Fruit fly (Drosophila melanogaster): ENCODE results near the gene CG5653.
A peak's percentile ranks its signal among the peaks of the same experiment; 100 is the strongest.

The CG5653 gene

dm6 chr3L:8974478-8975477 is 8.6 kb upstream of the CG5653 start, which contains the start of the genes pix and Srp68 (continued):
- TF ChIP-seq MBD-R2 (GFP tag; IDR thresholded peaks at IDR 0.05) (peak; percentile 72), Pdp1 (GFP tag; optimal IDR thresholded peaks at IDR 0.05) (peak; percentile 46 to 68), onecut (GFP tag; IDR thresholded peaks at IDR 0.05) (0 out of 2 replicates have a peak, but pooled peaks have one; percentile 17), Mes4 (GFP tag; optimal IDR thresholded peaks at IDR 0.05) (peak; percentile 1), CG6272 (GFP tag; IDR thresholded peaks at IDR 0.05) (peak; percentile 47; the same call in 1 of the 2 replicates), CG18011 (GFP tag; optimal IDR thresholded peaks at IDR 0.05) (peak; percentile 36), Asciz (GFP tag; optimal IDR thresholded peaks at IDR 0.05) (no peak), vfl (GFP tag; optimal IDR thresholded peaks at IDR 0.05) (peak; percentile 13), pnt (GFP tag; optimal IDR thresholded peaks at IDR 0.05) (no peak), CG43689 (GFP tag; IDR thresholded peaks at IDR 0.05) (no peak), CG16815 (GFP tag; optimal IDR thresholded peaks at IDR 0.05) (peak; percentile 47), CG11398 (GFP tag; optimal IDR thresholded peaks at IDR 0.05) (no peak), ap (GFP tag; IDR thresholded peaks at IDR 0.05) (no peak), CG32767 (GFP tag; IDR thresholded peaks at IDR 0.05) (no peak), B-H1 (GFP tag; IDR thresholded peaks at IDR 0.05) (no peak), CG15011 (GFP tag; optimal IDR thresholded peaks at IDR 0.05) (no peak), ro (GFP tag; IDR thresholded peaks at IDR 0.05) (no peak), wek (GFP tag; optimal IDR thresholded peaks at IDR 0.05) (no peak), CG13287 (GFP tag; IDR thresholded peaks at IDR 0.05; ENCODE audit: partially characterized antibody) (peak; percentile 85), amos (GFP tag; IDR thresholded peaks at IDR 0.05; ENCODE audit: partially characterized antibody) (peak; percentile 69), CoRest (tag; optimal IDR thresholded peaks at IDR 0.05) (peak; percentile 83), CG11696 (GFP tag; IDR thresholded peaks at IDR 0.05) (no peak), CG8281 (tag; optimal IDR thresholded peaks at IDR 0.05) (no peak), kay (GFP tag; optimal IDR thresholded peaks at IDR 0.05) (peak; percentile 30), NK7.1 (GFP tag; optimal IDR thresholded peaks at IDR 0.05) (no peak), az2 (GFP tag; optimal IDR thresholded peaks at IDR 0.05) (peak; percentile 48), vvl (GFP tag; IDR thresholded peaks at IDR 0.05) (no peak), CG34422 (GFP tag; IDR thresholded peaks at IDR 0.05) (no peak; the same call in 1 of the 3 replicates), CG17612 (GFP tag; IDR thresholded peaks at IDR 0.05) (no peak), CG17802 (tag; optimal IDR thresholded peaks at IDR 0.05) (no peak), zfh2 (GFP tag; optimal IDR thresholded peaks at IDR 0.05) (peak; percentile 55), CG7928 (GFP tag; optimal IDR thresholded peaks at IDR 0.05) (peak; percentile 18), grn (GFP tag; optimal IDR thresholded peaks at IDR 0.05) (no peak), kah (GFP tag; optimal IDR thresholded peaks at IDR 0.05) (peak; percentile 26), ham (GFP tag; IDR thresholded peaks at IDR 0.05) (no peak), BtbVII (GFP tag; optimal IDR thresholded peaks at IDR 0.05) (no peak), tap (tag; optimal IDR thresholded peaks at IDR 0.05) (no peak), CG16863 (GFP tag; optimal IDR thresholded peaks at IDR 0.05) (peak; percentile 10), Gsc (GFP tag; IDR thresholded peaks at IDR 0.05) (no peak), CG7839 (tag; optimal IDR thresholded peaks at IDR 0.05) (peak; percentile 41), ftz-f1 (GFP tag; optimal IDR thresholded peaks at IDR 0.05) (no peak), cas (GFP tag; IDR thresholded peaks at IDR 0.05) (no peak), aop (GFP tag; IDR thresholded peaks at IDR 0.05) (no peak), esg (GFP tag; conservative IDR thresholded peaks at IDR 0.05) (no peak), Hr39 (optimal IDR thresholded peaks at IDR 0.05) (no peak), CG8089 (GFP tag; optimal IDR thresholded peaks at IDR 0.05) (peak; percentile 19), dati (GFP tag; IDR thresholded peaks at IDR 0.05) (no peak), shn (GFP tag; optimal IDR thresholded peaks at IDR 0.05) (peak; percentile 16), MESR4 (GFP tag; optimal IDR thresholded peaks at IDR 0.05) (peak; percentile 93), ewg (GFP tag; optimal IDR thresholded peaks at IDR 0.05) (peak; percentile 63)
